Worm (Caenorhabditis elegans): Measurements from ENCODE around the gene nspe-1.
"Not testable (repeated sequence)": the region's sequence is repeated elsewhere in the genome, so short reads cannot be mapped to it uniquely, and the experiment has no call there.

Gene nspe-1

DNA sequence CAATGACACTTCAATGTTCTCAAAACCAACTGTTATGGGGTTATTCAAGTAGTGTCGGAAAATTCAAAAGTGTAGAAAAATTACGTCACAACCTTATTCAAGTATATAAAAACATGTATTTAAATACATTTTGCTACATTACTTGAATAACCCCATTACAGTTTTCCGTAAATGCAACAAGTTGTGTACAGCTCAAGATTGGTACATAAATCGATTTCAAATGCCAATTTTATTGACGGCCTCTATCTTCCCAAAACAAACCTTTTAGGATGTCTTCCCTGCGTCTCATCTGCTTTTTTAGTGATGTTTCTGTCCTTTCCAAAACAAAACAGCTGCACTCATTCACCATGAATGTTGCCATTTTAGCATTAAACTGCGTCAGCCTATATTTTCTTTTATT, 8.7 kb upstream of the nspe-1 start, which contains the start of gene Y38E10A.28:
Gene Y38E10A.28 (plus strand): TSS at position 301 of the 400 bp plus-strand sequence.
- TF ChIP-seq unc-62 (GFP tag; optimal IDR thresholded peaks at IDR 0.05): no peak

DNA sequence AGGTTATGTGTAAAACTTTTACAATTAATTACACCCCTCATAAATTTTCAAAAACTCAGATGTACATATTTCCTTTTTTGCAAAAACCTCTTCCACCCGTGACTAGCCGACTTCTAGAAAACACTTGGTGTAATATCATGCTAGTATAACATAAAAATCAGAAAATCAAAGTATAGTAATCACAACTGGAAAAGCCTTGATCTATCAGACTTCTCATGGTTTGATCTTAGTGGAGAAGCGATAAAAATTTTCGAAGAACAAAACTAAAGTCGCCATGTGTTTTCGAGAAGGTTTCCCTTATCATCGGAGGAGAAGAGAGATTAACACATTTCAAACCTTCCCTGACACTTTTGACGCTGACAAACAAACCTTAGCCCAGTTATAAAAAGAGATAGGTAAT, 7.9 kb upstream of the nspe-1 start, which contains the start of gene nspe-5:
Gene nspe-5 (plus strand): TSS at position 301 of the 400 bp plus-strand sequence.
- no peak for TF ChIP-seq unc-62 (GFP tag; optimal IDR thresholded peaks at IDR 0.05)

DNA sequence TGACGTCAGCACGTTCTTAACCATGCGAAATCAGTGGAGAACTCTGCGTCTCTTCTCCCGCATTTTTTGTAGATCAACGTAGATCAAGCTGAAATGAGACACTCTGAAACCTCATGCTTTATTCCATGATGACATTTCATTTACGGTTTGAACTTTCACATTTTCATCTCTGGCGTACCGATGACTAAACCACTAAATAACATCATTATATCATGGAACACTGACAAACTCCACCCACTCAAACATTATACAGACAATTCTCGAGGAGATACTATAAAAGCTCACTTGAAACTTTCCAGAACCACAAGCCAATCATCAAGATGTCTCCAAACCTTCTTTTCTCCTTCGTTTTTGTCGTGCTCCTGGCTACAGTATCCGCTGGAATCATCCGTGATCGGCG, 6.2 kb upstream of the nspe-1 start, which contains the start of gene nspe-7:
Gene nspe-7 (plus strand): TSS at position 301 of the 400 bp plus-strand sequence.
- no peak for TF ChIP-seq unc-62 (GFP tag; optimal IDR thresholded peaks at IDR 0.05)

DNA sequence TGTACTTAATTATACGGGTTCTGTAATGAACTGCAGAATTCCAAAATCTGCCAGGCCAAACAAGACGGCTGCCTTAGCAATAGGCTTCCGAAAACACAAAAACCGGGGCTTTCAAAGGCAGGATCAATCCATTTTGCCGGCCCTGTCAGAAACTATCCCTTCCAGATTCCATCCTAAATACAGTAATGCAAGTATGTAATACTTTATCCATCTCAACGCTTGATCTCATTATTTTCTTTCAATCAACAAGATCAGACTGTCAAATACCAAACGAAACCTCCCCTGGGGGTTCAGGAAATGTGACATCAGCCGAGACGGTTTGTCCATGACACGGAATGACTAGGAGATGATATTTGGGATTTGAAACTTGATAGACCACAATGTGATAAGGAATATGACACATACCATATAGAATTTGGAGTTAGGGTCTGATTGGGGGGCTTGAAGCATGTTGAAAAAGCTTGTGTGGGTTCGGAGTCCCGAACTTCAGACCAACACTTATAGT, 5.5 kb upstream of the nspe-1 start:
- no peak for TF ChIP-seq unc-62 (GFP tag; optimal IDR thresholded peaks at IDR 0.05)

DNA sequence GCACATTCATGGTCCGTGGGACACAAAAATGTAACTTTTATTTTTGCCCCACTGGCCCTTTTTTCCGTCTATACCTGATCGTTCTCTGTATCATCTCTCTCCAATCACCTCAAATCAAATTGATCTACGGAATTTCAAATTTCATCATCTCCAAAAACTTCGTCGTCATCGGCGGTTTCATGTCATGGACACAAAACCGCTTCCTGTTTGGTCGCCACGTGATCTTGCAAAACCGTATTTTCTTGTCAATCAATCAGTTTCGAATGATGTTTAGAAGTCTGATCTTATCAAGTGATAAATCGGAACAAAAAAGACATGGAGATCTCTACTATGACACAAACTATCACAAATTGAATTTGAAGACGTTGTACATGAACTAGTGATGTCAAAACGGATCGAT, 5.0 kb upstream of the nspe-1 start:
- no peak for TF ChIP-seq unc-62 (GFP tag; optimal IDR thresholded peaks at IDR 0.05)

DNA sequence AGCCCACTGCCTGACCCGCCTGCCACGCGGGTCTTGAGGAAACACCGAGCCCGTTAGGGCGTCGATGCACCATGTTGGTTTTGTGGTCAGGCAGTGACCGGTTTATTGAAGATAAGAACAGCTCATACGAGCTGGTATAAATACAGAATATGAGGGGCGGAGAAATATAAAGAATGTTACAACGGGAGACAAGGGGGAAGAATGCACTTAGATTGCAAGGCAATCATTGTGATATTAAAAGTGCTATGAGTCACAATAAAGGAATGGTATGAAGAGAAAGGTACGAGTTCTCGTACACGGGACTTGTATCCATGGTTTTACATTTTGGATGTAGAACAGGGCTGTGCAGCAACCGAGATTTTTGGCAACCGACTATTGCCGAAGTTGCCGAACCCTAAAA, 3.8 kb upstream of the nspe-1 start, which contains the start of gene Y38E10A.14:
Gene Y38E10A.14 (minus strand): TSS at position 101 of the 400 bp plus-strand sequence.
- TF ChIP-seq unc-62 (GFP tag; optimal IDR thresholded peaks at IDR 0.05): not testable (repeated sequence)

DNA sequence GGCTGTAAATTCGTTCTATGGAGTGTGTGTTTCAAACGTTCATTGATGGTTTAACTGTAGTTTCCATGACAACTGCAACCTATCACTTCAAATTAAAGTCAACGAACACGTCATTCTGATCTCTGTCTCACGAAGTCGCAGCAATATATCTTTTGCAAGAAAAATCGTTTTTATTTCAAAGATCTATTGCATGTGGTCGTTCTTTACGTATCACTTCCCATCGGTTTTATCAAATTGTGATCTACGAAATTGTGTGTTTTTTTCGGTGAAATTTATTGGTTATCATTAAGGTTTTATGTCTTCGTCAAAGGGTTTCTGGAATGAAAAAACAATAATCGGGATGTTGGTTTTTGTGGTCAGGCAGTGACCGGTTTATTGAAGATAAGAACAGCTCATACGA, 2.2 kb upstream of the nspe-1 start:
- TF ChIP-seq unc-62 (GFP tag; optimal IDR thresholded peaks at IDR 0.05): no peak

DNA sequence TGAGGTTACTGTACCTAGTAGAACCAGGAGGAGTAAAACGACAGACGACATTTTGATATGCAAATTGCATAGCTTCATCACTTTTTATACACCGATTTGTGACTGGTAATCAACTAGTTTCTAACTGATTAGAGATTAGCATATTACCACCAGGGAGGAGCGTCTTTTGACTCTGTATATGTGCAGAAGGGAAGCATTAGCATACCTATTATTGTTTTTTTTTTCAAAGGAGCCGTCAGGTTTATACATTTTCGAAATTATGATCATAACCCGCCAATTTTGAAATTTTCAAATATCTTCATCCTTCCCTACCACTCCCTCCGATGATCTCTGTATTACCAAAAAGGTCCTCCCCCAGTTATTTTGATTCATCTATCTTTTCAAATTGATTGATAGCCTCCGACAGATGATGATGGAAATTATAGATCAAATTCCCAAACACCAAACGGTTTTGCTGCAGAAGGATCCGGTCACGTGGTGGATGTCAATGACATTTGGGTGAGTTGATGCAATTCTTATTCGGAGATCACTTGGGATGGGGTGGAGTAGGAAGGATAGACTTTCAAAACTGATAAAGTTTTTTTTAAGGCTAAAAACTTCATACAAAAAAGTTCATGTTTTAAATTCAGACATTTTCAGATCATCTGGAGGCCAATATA, 1.4 kb upstream of the nspe-1 start, which contains the start of gene nspe-8:
Gene nspe-8 (minus strand): TSS at position 51 of the 659 bp plus-strand sequence.
- no peak for TF ChIP-seq unc-62 (GFP tag; optimal IDR thresholded peaks at IDR 0.05)

DNA sequence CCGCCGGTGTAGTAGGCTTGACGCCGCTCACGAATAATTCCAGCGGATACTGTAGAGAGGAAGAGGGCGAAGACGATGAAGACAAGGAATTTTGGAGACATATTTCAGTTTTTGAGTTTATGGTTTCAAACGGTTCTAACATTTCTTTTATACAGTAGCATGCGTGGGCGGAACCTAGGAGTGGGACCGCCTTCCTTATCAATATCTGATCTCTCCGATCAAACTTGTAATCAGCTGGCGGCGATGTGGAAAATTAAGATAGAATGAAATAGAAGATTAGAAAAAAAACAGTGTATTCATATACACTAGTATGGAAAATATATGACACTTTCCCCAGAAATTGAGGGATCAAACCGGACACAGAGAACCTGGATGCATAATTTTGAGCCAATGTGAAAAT, 1.4 kb downstream of the nspe-1 start, which contains the start of gene nspe-2:
Gene nspe-2 (minus strand): TSS at position 101 of the 400 bp plus-strand sequence.
- no peak for TF ChIP-seq unc-62 (GFP tag; optimal IDR thresholded peaks at IDR 0.05)

DNA sequence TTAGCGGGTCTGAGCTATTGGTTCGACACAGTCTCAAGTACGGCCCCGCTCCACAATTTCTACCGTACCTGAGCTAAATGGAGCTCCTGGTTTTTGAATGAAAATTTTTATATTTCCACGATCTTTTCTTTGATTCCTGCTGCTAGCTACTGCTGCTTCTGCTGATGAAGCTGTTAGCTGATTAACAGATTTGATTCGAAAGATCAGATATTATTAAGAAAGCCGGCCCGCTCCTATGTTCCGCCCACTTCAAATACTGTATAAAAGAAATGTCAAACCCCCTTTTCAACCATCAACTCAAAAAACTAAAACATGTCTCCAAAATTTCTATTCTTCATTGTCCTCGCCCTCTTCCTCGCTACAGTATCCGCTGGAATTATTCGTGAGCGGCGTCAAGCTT, 3.1 kb downstream of the nspe-1 start, which contains the start of gene nspe-3:
Gene nspe-3 (plus strand): TSS at position 301 of the 400 bp plus-strand sequence.
- no peak for TF ChIP-seq unc-62 (GFP tag; optimal IDR thresholded peaks at IDR 0.05)

DNA sequence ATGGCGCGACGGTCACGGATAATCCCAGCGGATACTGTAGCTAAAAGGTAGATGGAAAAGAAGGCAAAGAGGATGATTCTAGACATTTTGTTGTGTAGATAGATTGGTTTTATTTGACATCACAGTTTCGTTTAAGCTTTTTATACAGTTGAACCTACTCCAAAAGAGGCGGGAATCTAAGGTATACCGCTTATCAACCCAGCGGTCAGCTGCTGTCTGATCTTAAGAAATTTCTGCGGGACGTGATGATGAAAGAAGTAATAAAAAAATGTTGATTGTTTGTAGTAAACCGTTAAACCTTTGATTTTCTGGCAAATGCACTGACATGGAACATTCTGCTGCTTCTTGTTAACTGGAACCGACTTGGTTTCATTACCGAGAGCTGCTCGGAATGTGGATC, 4.6 kb downstream of the nspe-1 start, which contains the start of gene nspe-6:
Gene nspe-6 (minus strand): TSS at position 101 of the 400 bp plus-strand sequence.
- no peak for TF ChIP-seq unc-62 (GFP tag; optimal IDR thresholded peaks at IDR 0.05)

DNA sequence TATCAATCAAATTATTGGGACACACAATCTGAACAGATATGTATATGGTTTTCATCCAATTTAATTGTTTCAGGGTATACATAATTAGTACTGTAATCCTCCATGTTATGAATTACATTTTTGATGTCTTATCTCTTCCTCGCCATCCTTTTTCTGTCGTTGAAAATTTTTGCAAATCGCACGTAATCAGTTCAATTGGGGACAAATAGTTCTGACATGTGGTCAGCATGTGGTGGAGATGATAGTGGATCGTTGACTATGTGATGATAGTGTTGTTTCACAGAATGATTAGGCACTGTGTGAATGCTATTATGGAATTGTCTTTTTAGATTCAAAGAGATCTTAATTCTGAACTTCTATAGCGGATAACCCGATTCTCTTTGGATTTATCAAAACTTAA, 5.3 kb downstream of the nspe-1 start:
- TF ChIP-seq unc-62 (GFP tag; optimal IDR thresholded peaks at IDR 0.05): no peak

DNA sequence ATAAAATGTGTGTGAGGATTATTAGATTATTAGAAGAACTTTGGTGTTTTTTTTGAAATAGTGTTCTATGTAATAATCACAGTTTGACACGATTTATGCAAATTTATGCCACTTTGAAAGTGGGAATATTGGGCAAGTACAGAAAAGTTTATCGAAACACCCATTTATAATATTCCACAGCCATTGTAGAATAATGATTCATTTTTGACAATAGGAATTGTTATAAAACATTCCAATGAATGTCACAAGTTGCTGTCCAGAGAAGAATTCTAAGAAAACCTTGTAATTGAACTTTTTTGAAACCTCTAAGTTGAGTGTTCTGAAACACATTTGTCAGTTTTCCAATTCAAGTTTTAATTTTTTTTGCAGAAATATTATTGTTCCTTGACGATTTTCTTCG, 8.4 kb downstream of the nspe-1 start, which contains the start of gene nspe-4:
Gene nspe-4 (plus strand): TSS at position 301 of the 400 bp plus-strand sequence.
- no peak for TF ChIP-seq unc-62 (GFP tag; optimal IDR thresholded peaks at IDR 0.05)

DNA sequence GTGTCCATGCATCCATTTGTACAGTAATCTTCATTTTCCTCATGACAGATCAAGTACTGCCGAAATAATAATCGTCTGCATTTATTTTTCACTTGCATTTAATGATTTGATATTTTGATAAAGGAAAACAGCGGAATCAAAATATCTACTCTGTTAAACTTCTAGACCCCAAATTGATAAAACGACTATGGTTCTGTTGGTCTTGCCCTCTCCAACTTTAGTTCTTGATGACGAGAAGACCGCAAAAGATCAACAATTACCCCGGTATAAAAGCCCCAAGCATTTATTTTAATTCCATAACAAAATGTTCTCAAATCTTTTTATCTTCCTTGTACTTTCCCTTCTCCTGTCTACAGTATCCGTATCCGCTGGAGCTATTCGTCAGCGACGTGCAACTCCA, 12.0 kb downstream of the nspe-1 start, which contains the start of gene Y38E10A.9:
Gene Y38E10A.9 (plus strand): TSS at position 301 of the 400 bp plus-strand sequence.
- TF ChIP-seq unc-62 (GFP tag; optimal IDR thresholded peaks at IDR 0.05): no peak

DNA sequence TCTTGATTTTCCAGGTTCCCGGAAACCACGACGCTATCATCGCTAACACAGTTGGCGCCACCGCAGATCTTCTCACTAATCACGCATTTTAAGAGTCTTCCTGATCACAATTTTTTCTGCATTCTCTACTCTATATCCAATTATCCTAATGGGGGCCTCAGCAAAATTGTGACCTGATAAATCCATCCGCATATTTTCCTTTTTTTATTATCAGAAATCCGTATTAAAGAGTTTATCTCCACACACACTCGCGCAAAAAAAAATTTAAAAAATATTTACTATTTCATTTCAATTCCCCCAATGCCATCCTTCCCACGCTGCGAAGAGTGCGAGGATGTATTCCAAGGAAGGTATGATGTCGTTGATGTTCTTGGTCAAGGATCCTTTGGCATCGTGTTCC, 13.8 kb downstream of the nspe-1 start, which contains the start of gene Y38E10A.8:
Gene Y38E10A.8 (plus strand): TSS at position 301 of the 400 bp plus-strand sequence.
- TF ChIP-seq unc-62 (GFP tag; optimal IDR thresholded peaks at IDR 0.05): no peak

DNA sequence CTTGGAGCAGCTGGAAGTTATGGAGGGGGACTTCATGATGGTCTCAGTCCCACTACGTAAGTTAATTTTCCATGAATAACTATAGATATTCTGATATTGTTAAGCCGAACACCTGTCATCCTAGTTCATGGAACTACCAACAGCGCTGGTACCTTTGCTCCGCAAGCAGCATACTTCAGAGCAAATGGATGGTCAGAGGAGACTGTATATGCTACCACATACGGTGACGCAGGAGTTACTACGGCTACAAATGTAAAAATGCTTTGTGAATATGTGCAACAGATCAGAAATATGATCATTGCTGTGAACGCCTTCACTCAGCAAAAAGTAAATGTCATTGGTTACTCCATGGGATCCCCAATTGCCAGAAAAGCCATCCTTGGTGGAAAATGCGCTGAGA, 14.6 kb downstream of the nspe-1 start:
- no peak for TF ChIP-seq unc-62 (GFP tag; optimal IDR thresholded peaks at IDR 0.05)

All from whole organism, dauer.